Fruit fly (Drosophila melanogaster) whole organism, wandering third instar larva: Measurements from ENCODE around the gene CG17249.

Experiments
- Abd-B ChIP-seq: fragments of >200 bp; optimal IDR thresholded peaks from 2 replicates; lab custom pipeline; 2017; ENCODE audit warnings: missing biosample characterization, missing genetic modification characterization
- CG32264 ChIP-seq: fragments of 200-800 bp; sonication (Bioruptor generic); optimal IDR thresholded peaks from 2 replicates; lab custom pipeline; 2016; ENCODE audit warnings: missing biosample characterization, missing genetic modification characterization
- CG9705 ChIP-seq: fragments of 200-800 bp; sonication (Bioruptor generic); optimal IDR thresholded peaks from 2 replicates; lab custom pipeline; 2018; ENCODE audit warnings: missing biosample characterization, mild to moderate bottlenecking, missing genetic modification characterization
- CrebA ChIP-seq: fragments of 200-800 bp; sonication (Bioruptor generic); optimal IDR thresholded peaks from 2 replicates; lab custom pipeline; 2016; ENCODE audit warnings: missing biosample characterization, mild to moderate bottlenecking, missing genetic modification characterization, borderline replicate concordance
- Dfd ChIP-seq: fragments of >200 bp; optimal IDR thresholded peaks from 2 replicates; lab custom pipeline; 2017; ENCODE audit warnings: missing biosample characterization, missing genetic modification characterization
- Dif ChIP-seq: fragments of 200-275, 200-300 bp; sonication (Bioruptor generic); optimal IDR thresholded peaks from 2 replicates; lab custom pipeline; 2018; ENCODE audit warnings: missing biosample characterization, missing genetic modification characterization; ENCODE audit not compliant: partially characterized antibody
- GATAd ChIP-seq: sonication (Bioruptor generic); optimal IDR thresholded peaks from 2 replicates; lab custom pipeline; 2016; ENCODE audit warnings: missing biosample characterization, missing genetic modification characterization
- Hr78 ChIP-seq: fragments of >200 bp; optimal IDR thresholded peaks from 2 replicates; lab custom pipeline; 2017; ENCODE audit warnings: missing biosample characterization, missing genetic modification characterization
- Hr83 ChIP-seq: fragments of 200-300 bp; sonication (Bioruptor generic); optimal IDR thresholded peaks from 2 replicates; lab custom pipeline; 2016; ENCODE audit warnings: missing biosample characterization, mild to moderate bottlenecking, missing genetic modification characterization, moderate library complexity; ENCODE audit not compliant: poor library complexity, severe bottlenecking
- Myc ChIP-seq: fragments of >200 bp; optimal IDR thresholded peaks from 2 replicates; lab custom pipeline; 2017
- OdsH ChIP-seq: fragments of 200-800 bp; sonication (Bioruptor generic); optimal IDR thresholded peaks from 2 replicates; lab custom pipeline; 2016; ENCODE audit warnings: missing biosample characterization, mild to moderate bottlenecking, missing genetic modification characterization
- Rel ChIP-seq, 2 experiments: fragments of 200-800 bp; sonication (Bioruptor generic) in 1 of 2; optimal IDR thresholded peaks; 2 replicates in 1 of 2; 3 replicates in 1 of 2; lab custom pipeline; 2016 to 2019; ENCODE audit warnings: mild to moderate bottlenecking in 2 of 2, missing biosample characterization in 2 of 2, missing genetic modification characterization in 2 of 2, moderate library complexity in 1 of 2
- Sp1 ChIP-seq: fragments of 200-800 bp; sonication (Bioruptor generic); optimal IDR thresholded peaks from 3 replicates; lab custom pipeline; 2019; ENCODE audit warnings: missing biosample characterization, mild to moderate bottlenecking, missing genetic modification characterization, moderate library complexity
- Vsx2 ChIP-seq: fragments of 200-300, 225-300 bp; sonication (Bioruptor generic); optimal IDR thresholded peaks from 2 replicates; lab custom pipeline; 2018; ENCODE audit warnings: missing biosample characterization, missing genetic modification characterization; ENCODE audit not compliant: partially characterized antibody
- brk ChIP-seq: fragments of 200-800 bp; sonication (Bioruptor generic); optimal IDR thresholded peaks from 2 replicates; lab custom pipeline; 2016; ENCODE audit warnings: missing biosample characterization, mild to moderate bottlenecking, missing genetic modification characterization
- dmrt93B ChIP-seq: fragments of 200-800 bp; sonication (Bioruptor generic); optimal IDR thresholded peaks from 2 replicates; lab custom pipeline; 2018; ENCODE audit warnings: missing biosample characterization, mild to moderate bottlenecking, missing genetic modification characterization
- dsf ChIP-seq: sonication (Bioruptor generic); optimal IDR thresholded peaks from 2 replicates; lab custom pipeline; 2016; ENCODE audit warnings: missing biosample characterization, missing genetic modification characterization, borderline replicate concordance
- foxo ChIP-seq, 2 experiments: fragments of 200-800 bp; sonication (Bioruptor generic); optimal IDR thresholded peaks; 2 replicates in 1 of 2; 3 replicates in 1 of 2; lab custom pipeline; 2016 to 2017; ENCODE audit warnings: missing biosample characterization in 2 of 2, missing genetic modification characterization in 2 of 2
- fru ChIP-seq: fragments of 200-800 bp; sonication (Bioruptor generic); optimal IDR thresholded peaks from 3 replicates; lab custom pipeline; 2016; ENCODE audit warnings: missing biosample characterization, mild to moderate bottlenecking, missing genetic modification characterization
- h ChIP-seq: fragments of 200-800 bp; sonication (Bioruptor generic); optimal IDR thresholded peaks from 3 replicates; lab custom pipeline; 2016; ENCODE audit warnings: missing biosample characterization, mild to moderate bottlenecking, missing genetic modification characterization
- jim ChIP-seq: fragments of 175-275, 200-325 bp; sonication (Bioruptor generic); optimal IDR thresholded peaks from 2 replicates; lab custom pipeline; 2016; ENCODE audit warnings: missing biosample characterization, mild to moderate bottlenecking, missing genetic modification characterization
- lola ChIP-seq: fragments of >200 bp; optimal IDR thresholded peaks from 2 replicates; lab custom pipeline; 2017; ENCODE audit warnings: missing biosample characterization, missing genetic modification characterization
- pan ChIP-seq: fragments of >200 bp; optimal IDR thresholded peaks from 2 replicates; lab custom pipeline; 2017
- sage ChIP-seq: fragments of 200-800 bp; sonication (Bioruptor generic); optimal IDR thresholded peaks from 2 replicates; lab custom pipeline; 2016; ENCODE audit warnings: missing biosample characterization, mild to moderate bottlenecking, missing genetic modification characterization
- sv ChIP-seq: fragments of 200-800 bp; sonication (Bioruptor generic); optimal IDR thresholded peaks from 3 replicates; lab custom pipeline; 2016; ENCODE audit warnings: missing biosample characterization, missing genetic modification characterization
- usp ChIP-seq: fragments of >200 bp; optimal IDR thresholded peaks from 2 replicates; lab custom pipeline; 2017; ENCODE audit warnings: missing biosample characterization, missing genetic modification characterization
- woc ChIP-seq: sonication (Bioruptor generic); optimal IDR thresholded peaks from 2 replicates; lab custom pipeline; 2016; ENCODE audit warnings: missing biosample characterization, mild to moderate bottlenecking, missing genetic modification characterization

Gene CG17249

DNA sequence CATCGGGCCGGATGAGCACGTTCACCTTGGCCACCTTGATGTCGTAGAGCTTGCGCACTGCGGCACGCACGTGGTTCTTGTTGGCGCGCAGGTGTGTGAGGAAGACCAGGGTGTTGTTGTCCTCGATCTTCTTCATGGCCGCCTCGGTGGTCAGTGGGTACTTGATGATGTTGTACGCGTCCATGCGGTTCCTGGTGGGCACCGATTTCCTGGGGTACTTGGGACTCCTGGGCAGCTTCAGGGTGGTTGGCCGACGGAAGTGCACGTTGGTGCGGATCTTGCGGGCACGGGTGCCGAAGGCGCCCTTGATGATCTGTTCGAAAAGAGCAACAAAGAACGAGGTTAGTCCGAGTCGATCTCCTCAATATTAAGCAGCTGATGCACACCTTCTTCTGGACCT lies 20.2 kb upstream of the CG17249 start:
- TF ChIP-seq Rel (GFP tag; optimal IDR thresholded peaks at IDR 0.05; lab: Kevin White, UChicago) (no peak), Rel (tag; optimal IDR thresholded peaks at IDR 0.05; lab: Kevin White, UChicago) (no peak)

- TF ChIP-seq lola (no peak), dsf (GFP tag; lab: Kevin White, UChicago) (no peak), OdsH (GFP tag; lab: Kevin White, UChicago) (no peak), Rel (GFP tag; optimal IDR thresholded peaks at IDR 0.05; lab: Kevin White, UChicago) (no peak), Rel (tag; optimal IDR thresholded peaks at IDR 0.05; lab: Kevin White, UChicago) (no peak), dmrt93B (GFP tag; lab: Kevin White, UChicago) (no peak), Myc (lab: Kevin White, UChicago) (no peak), CG32264 (GFP tag; lab: Kevin White, UChicago) (no peak), Sp1 (GFP tag; lab: Kevin White, UChicago) (no peak), Hr83 (no peak), sv (GFP tag; lab: Kevin White, UChicago) (no peak), CG9705 (GFP tag; lab: Kevin White, UChicago) (no peak), sage (GFP tag; lab: Kevin White, UChicago) (no peak), usp (GFP tag; lab: Kevin White, UChicago) (no peak)
These were observed 18.3 kb upstream of the CG17249 start for dm6 chr3L:1665544-1665943.

DNA sequence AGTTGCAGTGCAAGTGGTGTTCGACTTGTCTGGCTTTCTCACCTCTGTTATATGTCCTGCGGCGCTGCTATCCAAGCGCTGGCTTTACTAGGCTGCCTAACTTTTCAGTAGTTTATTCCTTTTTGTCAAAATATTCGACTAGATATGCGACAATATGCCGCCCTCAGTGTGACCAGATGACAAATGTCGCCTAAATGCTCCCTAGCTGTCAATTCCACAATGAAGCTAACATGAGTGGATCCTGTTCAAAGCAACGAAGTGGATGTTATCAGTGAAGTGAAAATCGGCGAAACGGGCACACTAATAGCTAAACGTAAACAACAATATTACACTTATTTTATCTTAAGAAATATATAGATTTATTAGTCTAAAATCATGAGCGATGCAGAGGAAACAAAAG lies 17.6 kb upstream of the CG17249 start, which contains the start of the genes Srrm234 and CG7974:
Srrm234 (minus strand) TSS at position 189 of the 400 bp plus-strand sequence.
CG7974 (plus strand) TSS at position 263 of the 400 bp plus-strand sequence.
- no peak for TF ChIP-seq Hr78
- TF ChIP-seq sage (GFP tag; lab: Kevin White, UChicago): peak; percentile 1

DNA sequence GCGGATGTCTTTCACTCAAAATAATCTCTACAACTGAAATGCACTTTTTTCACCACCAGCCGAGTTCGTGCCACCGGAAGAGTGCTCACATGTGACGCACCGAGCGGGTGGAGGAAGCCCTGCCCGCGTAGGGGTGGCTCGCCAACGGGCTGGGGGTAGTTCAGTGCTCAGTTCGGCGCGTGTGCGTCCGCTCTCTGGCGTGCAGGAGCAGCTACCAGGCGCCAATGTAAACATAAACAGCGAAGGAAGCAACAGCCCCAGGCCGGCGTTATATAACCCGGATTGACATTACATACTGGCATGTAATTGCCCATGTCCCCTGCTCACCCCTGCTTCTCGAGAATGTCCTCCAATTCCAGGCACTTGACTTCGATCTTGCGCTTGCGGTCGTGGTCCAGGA lies 16.9 kb upstream of the CG17249 start:
- no peak for TF ChIP-seq Dif (GFP tag; lab: Kevin White, UChicago)
- TF ChIP-seq dmrt93B (GFP tag; lab: Kevin White, UChicago): no peak
- TF ChIP-seq dsf (GFP tag; lab: Kevin White, UChicago): no peak
- no peak for TF ChIP-seq Dfd (GFP tag; lab: Kevin White, UChicago)
- no peak for TF ChIP-seq jim (GFP tag; lab: Kevin White, UChicago)
- no peak for TF ChIP-seq Hr78
- no peak for TF ChIP-seq OdsH (GFP tag; lab: Kevin White, UChicago)

DNA sequence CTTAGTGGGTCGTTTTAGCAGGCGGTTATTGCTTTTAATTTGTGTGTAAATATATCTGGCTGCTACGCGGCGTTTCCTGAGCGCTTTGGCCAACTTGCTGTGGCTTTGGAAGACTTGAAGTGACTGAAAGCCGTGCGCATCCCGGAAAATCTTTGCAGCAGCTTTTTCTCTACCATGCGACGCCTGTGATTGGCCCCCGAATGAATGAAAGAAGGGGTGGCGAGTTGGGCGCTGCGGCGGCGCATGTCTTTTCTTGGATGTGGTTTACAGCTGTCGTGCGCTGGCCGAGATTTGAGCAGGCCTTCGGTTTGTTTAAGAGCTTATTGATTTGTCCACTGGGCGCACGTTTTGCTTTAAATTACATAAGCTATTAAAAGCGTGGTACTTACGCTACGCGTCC lies 16.3 kb upstream of the CG17249 start:
- no peak for TF ChIP-seq GATAd (GFP tag; lab: Kevin White, UChicago)
- no peak for TF ChIP-seq h
- TF ChIP-seq Dif (GFP tag; lab: Kevin White, UChicago): peak; percentile 31
- TF ChIP-seq Rel (GFP tag; optimal IDR thresholded peaks at IDR 0.05; lab: Kevin White, UChicago): no peak
- no peak for TF ChIP-seq Rel (tag; optimal IDR thresholded peaks at IDR 0.05; lab: Kevin White, UChicago)
- no peak for TF ChIP-seq brk (GFP tag; lab: Kevin White, UChicago)

DNA sequence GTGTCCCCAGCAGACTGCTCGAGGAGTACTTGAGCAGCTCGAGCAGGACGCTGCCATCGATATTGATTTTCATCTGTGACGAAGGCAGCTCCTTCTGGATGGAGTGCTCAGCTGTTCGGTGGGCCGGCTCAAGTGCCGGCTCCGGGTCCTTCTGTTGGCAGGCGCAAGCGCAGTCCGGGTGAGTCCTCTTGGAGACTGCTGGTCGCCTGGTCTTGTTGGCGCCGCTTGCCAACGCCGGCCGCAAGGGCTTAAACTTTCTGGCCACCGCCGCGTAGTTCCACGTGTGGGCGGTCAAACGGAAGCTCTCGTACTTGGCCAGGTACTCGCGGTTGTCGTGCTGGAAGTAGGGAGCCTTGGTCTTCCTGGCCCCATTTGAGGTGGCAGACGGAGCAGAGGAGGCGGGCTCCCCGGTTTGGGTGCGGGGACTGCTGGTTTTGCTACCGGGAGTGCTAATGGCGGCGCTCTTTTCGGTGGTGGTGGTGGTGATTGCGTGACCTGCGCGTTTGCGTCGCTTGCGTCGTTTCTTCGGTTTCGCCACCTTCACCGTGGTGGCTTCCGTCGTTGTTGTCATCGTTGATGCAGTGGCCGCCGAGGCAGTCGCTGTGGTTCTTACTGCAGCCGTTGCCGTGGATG lies 14.6 kb upstream of the CG17249 start:
- TF ChIP-seq woc (GFP tag; lab: Kevin White, UChicago) (no peak), GATAd (GFP tag; lab: Kevin White, UChicago) (no peak), Sp1 (GFP tag; lab: Kevin White, UChicago) (no peak), fru (no peak), sage (GFP tag; lab: Kevin White, UChicago) (no peak), h (no peak), CG9705 (GFP tag; lab: Kevin White, UChicago) (no peak), CrebA (GFP tag; lab: Kevin White, UChicago) (no peak), Vsx2 (GFP tag; lab: Kevin White, UChicago) (no peak), Myc (lab: Kevin White, UChicago) (no peak), Abd-B (GFP tag; lab: Kevin White, UChicago) (no peak), dsf (GFP tag; lab: Kevin White, UChicago) (no peak), jim (GFP tag; lab: Kevin White, UChicago) (no peak), foxo (GFP tag; optimal IDR thresholded peaks at IDR 0.05; lab: Kevin White, UChicago) (no peak), pan (lab: Kevin White, UChicago) (no peak)
